Worm (Caenorhabditis elegans): ENCODE data around the gene ZK1010.8.

- TF ChIP-seq tbx-2 (tag; optimal IDR thresholded peaks at IDR 0.05) (no peak), lsy-2 (tag; optimal IDR thresholded peaks at IDR 0.05) (no peak)
These were observed 49.5 kb upstream of the ZK1010.8 start for ce11 chrIII:13049956-13050355.
